ENCODE assay signal across 5 fruit fly cellular contexts in genomic region chr3L:14200966-14201365, dm6.
TF ChIP-seq lines count a peak whose summit lies in the region.

No protein-coding gene starts in this region.

- no peak for TF ChIP-seq CTCF in whole organism, embryonic (GFP tag; optimal IDR thresholded peaks at IDR 0.05; lab: Kevin White, UChicago)

TF ChIP-seq in whole organism, adult, 20 proteins besides CTCF, POLR2A, EP300 and RAD21:
- TF ChIP-seq CG1620 (GFP tag; optimal IDR thresholded peaks at IDR 0.05; lab: Kevin White, UChicago) (no peak), CG7101 (tag; optimal IDR thresholded peaks at IDR 0.05; lab: Kevin White, UChicago) (no peak), kay (GFP tag; lab: Kevin White, UChicago; ENCODE audit: borderline replicate concordance) (peak; percentile 66), bab1 (GFP tag; optimal IDR thresholded peaks at IDR 0.05; lab: Kevin White, UChicago) (peak; percentile 24), tj (GFP tag; optimal IDR thresholded peaks at IDR 0.05; lab: Kevin White, UChicago) (peak; percentile 20)

TF ChIP-seq in whole organism, embryonic, 481 proteins besides CTCF, POLR2A, EP300 and RAD21 (continues in another document):
- TF ChIP-seq CG15514 (GFP tag; optimal IDR thresholded peaks at IDR 0.05; lab: Kevin White, UChicago): no peak
- TF ChIP-seq HLH4C (GFP tag; IDR thresholded peaks at IDR 0.05; lab: Robert Waterston, UW; ENCODE audit: partially characterized antibody): no peak; the same call in 2 of the 3 replicates
- no peak for TF ChIP-seq CG6765 (GFP tag; optimal IDR thresholded peaks at IDR 0.05; lab: Kevin White, UChicago)
- no peak for TF ChIP-seq nerfin-1 (tag; optimal IDR thresholded peaks at IDR 0.05; lab: Kevin White, UChicago)
- no peak for TF ChIP-seq exex (tag; optimal IDR thresholded peaks at IDR 0.05; lab: Kevin White, UChicago)
- no peak for TF ChIP-seq CG4707 (GFP tag; optimal IDR thresholded peaks at IDR 0.05; lab: Kevin White, UChicago)
- no peak for TF ChIP-seq sisA (GFP tag; IDR thresholded peaks at IDR 0.05; lab: Robert Waterston, UW)
- peak; percentile 93 for TF ChIP-seq CG2199 (GFP tag; IDR thresholded peaks at IDR 0.05; lab: Robert Waterston, UW)
- TF ChIP-seq nerfin-2 (GFP tag; IDR thresholded peaks at IDR 0.05; lab: Robert Waterston, UW; ENCODE audit: partially characterized antibody): no peak
- TF ChIP-seq NC2α (GFP tag; optimal IDR thresholded peaks at IDR 0.05; lab: Kevin White, UChicago): no peak
- no peak for TF ChIP-seq pfk (GFP tag; optimal IDR thresholded peaks at IDR 0.05; lab: Kevin White, UChicago)
- no peak for TF ChIP-seq CG9437 (GFP tag; optimal IDR thresholded peaks at IDR 0.05; lab: Kevin White, UChicago)
- peak; percentile 51; the same call in 1 of the 2 replicates for TF ChIP-seq CG32767 (GFP tag; IDR thresholded peaks at IDR 0.05; lab: Robert Waterston, UW)
- TF ChIP-seq cas (GFP tag; IDR thresholded peaks at IDR 0.05; lab: Robert Waterston, UW): no peak
- TF ChIP-seq Usf (GFP tag; optimal IDR thresholded peaks at IDR 0.05; lab: Kevin White, UChicago): no peak
- no peak for TF ChIP-seq YL-1 (GFP tag; optimal IDR thresholded peaks at IDR 0.05; lab: Kevin White, UChicago)
- TF ChIP-seq CG10366 (GFP tag; IDR thresholded peaks at IDR 0.05; lab: Robert Waterston, UW): no peak
- TF ChIP-seq CG18764 (GFP tag; optimal IDR thresholded peaks at IDR 0.05; lab: Kevin White, UChicago): no peak
- TF ChIP-seq Trl (optimal IDR thresholded peaks at IDR 0.05; lab: Kevin White, UChicago): peak; percentile 62 to 65
- TF ChIP-seq Trl (GFP tag; optimal IDR thresholded peaks at IDR 0.05; lab: Kevin White, UChicago): no peak
- no peak for TF ChIP-seq GATAe (GFP tag; conservative IDR thresholded peaks at IDR 0.05; lab: Robert Waterston, UW)
- TF ChIP-seq mirr (GFP tag; optimal IDR thresholded peaks at IDR 0.05; lab: Kevin White, UChicago): peak; percentile 32

TF ChIP-seq in whole organism, prepupa, 60 proteins besides CTCF, POLR2A, EP300 and RAD21 (continues in another document):
- TF ChIP-seq topi (GFP tag; optimal IDR thresholded peaks at IDR 0.05; lab: Kevin White, UChicago) (no peak), CG8119 (GFP tag; IDR thresholded peaks at IDR 0.05; lab: Robert Waterston, UW) (peak; percentile 37; the same call in 1 of the 3 replicates), Lpt (GFP tag; optimal IDR thresholded peaks at IDR 0.05; lab: Kevin White, UChicago) (peak; percentile 71), fkh (GFP tag; optimal IDR thresholded peaks at IDR 0.05; lab: Kevin White, UChicago) (peak; percentile 59), CG1621 (tag; optimal IDR thresholded peaks at IDR 0.05; lab: Kevin White, UChicago) (peak; percentile 35), CG11902 (GFP tag; optimal IDR thresholded peaks at IDR 0.05; lab: Kevin White, UChicago) (no peak), CG34406 (GFP tag; optimal IDR thresholded peaks at IDR 0.05; lab: Kevin White, UChicago) (no peak), eg (GFP tag; IDR thresholded peaks at IDR 0.05; lab: Robert Waterston, UW) (0 out of 3 replicates have a peak, but pooled peaks have one; percentile 42), net (GFP tag; optimal IDR thresholded peaks at IDR 0.05; lab: Kevin White, UChicago) (peak; percentile 9), CG4318 (GFP tag; optimal IDR thresholded peaks at IDR 0.05; lab: Kevin White, UChicago) (no peak), fd59A (GFP tag; optimal IDR thresholded peaks at IDR 0.05; lab: Kevin White, UChicago) (no peak), Sox14 (GFP tag; optimal IDR thresholded peaks at IDR 0.05; lab: Kevin White, UChicago) (peak; percentile 80), ss (GFP tag; optimal IDR thresholded peaks at IDR 0.05; lab: Kevin White, UChicago) (peak in 1 of 2 experiments; percentile 46), CG6276 (GFP tag; optimal IDR thresholded peaks at IDR 0.05; lab: Kevin White, UChicago) (peak; percentile 34), CG3919 (GFP tag; optimal IDR thresholded peaks at IDR 0.05; lab: Kevin White, UChicago) (peak; percentile 3), Eip78C (GFP tag; lab: Kevin White, UChicago) (peak; percentile 70), Ets21C (GFP tag; optimal IDR thresholded peaks at IDR 0.05; lab: Kevin White, UChicago) (no peak), CG31627 (GFP tag; optimal IDR thresholded peaks at IDR 0.05; lab: Kevin White, UChicago) (no peak), dac (GFP tag; optimal IDR thresholded peaks at IDR 0.05; lab: Kevin White, UChicago) (no peak), dsx (GFP tag; optimal IDR thresholded peaks at IDR 0.05; lab: Kevin White, UChicago; ENCODE audit: poor library complexity, severe bottlenecking) (peak; percentile 7), CG11294 (GFP tag; IDR thresholded peaks at IDR 0.05; lab: Robert Waterston, UW) (no peak), CG16779 (tag; optimal IDR thresholded peaks at IDR 0.05; lab: Kevin White, UChicago) (no peak)

TF ChIP-seq in whole organism, pupa, 21 proteins besides CTCF, POLR2A, EP300 and RAD21:
- TF ChIP-seq fd96Ca (GFP tag; IDR thresholded peaks at IDR 0.05; lab: Robert Waterston, UW) (no peak), rn (GFP tag; IDR thresholded peaks at IDR 0.05; lab: Robert Waterston, UW) (no peak), CG32121 (GFP tag; IDR thresholded peaks at IDR 0.05; lab: Robert Waterston, UW) (peak; percentile 18; the same call in 1 of the 2 replicates), D1 (tag; optimal IDR thresholded peaks at IDR 0.05; lab: Kevin White, UChicago) (peak; percentile 24), Pif1B (GFP tag; optimal IDR thresholded peaks at IDR 0.05; lab: Kevin White, UChicago) (no peak), CG12605 (GFP tag; IDR thresholded peaks at IDR 0.05; lab: Robert Waterston, UW) (no peak), Pif1A (GFP tag; optimal IDR thresholded peaks at IDR 0.05; lab: Kevin White, UChicago) (no peak), Snoo (tag; optimal IDR thresholded peaks at IDR 0.05; lab: Kevin White, UChicago) (no peak), EcR (GFP tag; optimal IDR thresholded peaks at IDR 0.05; lab: Kevin White, UChicago) (peak; percentile 52), CG4496 (GFP tag; IDR thresholded peaks at IDR 0.05; lab: Robert Waterston, UW) (no peak; the same call in 2 of the 3 replicates), CG8159 (tag; optimal IDR thresholded peaks at IDR 0.05; lab: Kevin White, UChicago) (no peak), CG14655 (GFP tag; optimal IDR thresholded peaks at IDR 0.05; lab: Kevin White, UChicago) (no peak), CG9948 (tag; optimal IDR thresholded peaks at IDR 0.05; lab: Kevin White, UChicago) (no peak), CG17806 (tag; optimal IDR thresholded peaks at IDR 0.05; lab: Kevin White, UChicago) (no peak), CG15710 (tag; optimal IDR thresholded peaks at IDR 0.05; lab: Kevin White, UChicago) (no peak), CG10348 (GFP tag; IDR thresholded peaks at IDR 0.05; lab: Robert Waterston, UW) (no peak), Ets98B (GFP tag; IDR thresholded peaks at IDR 0.05; lab: Robert Waterston, UW) (no peak; the same call in 1 of the 2 replicates)

TF ChIP-seq in whole organism, wandering third instar larva, 38 proteins besides CTCF, POLR2A, EP300 and RAD21:
- TF ChIP-seq Vsx2 (GFP tag; optimal IDR thresholded peaks at IDR 0.05; lab: Kevin White, UChicago; ENCODE audit: partially characterized antibody) (peak; percentile 65), Rel (GFP tag; optimal IDR thresholded peaks at IDR 0.05; lab: Kevin White, UChicago) (no peak), Rel (tag; optimal IDR thresholded peaks at IDR 0.05; lab: Kevin White, UChicago) (no peak), psq (GFP tag; optimal IDR thresholded peaks at IDR 0.05; lab: Kevin White, UChicago) (no peak), br (GFP tag; optimal IDR thresholded peaks at IDR 0.05; lab: Kevin White, UChicago) (no peak), Dif (GFP tag; optimal IDR thresholded peaks at IDR 0.05; lab: Kevin White, UChicago; ENCODE audit: partially characterized antibody) (peak; percentile 32), brk (GFP tag; optimal IDR thresholded peaks at IDR 0.05; lab: Kevin White, UChicago) (peak; percentile 25), Jra (GFP tag; optimal IDR thresholded peaks at IDR 0.05; lab: Kevin White, UChicago) (peak; percentile 41), dl (GFP tag; optimal IDR thresholded peaks at IDR 0.05; lab: Kevin White, UChicago; ENCODE audit: insufficient read depth in 1 of 2, partially characterized antibody in 2 of 2) (peak in 1 of 2 experiments; percentile 19)
